Fruit fly (Drosophila melanogaster) whole organism, wandering third instar larva: ENCODE data around the gene Klp61F.

Source experiments
- Dfd ChIP-seq: fragments of >200 bp; optimal IDR thresholded peaks from 2 replicates; lab custom pipeline; 2017; ENCODE audit warnings: missing biosample characterization, missing genetic modification characterization
- GATAd ChIP-seq: sonication (Bioruptor generic); optimal IDR thresholded peaks from 2 replicates; lab custom pipeline; 2016; ENCODE audit warnings: missing biosample characterization, missing genetic modification characterization
- HLH106 ChIP-seq: fragments of 200-800 bp; optimal IDR thresholded peaks from 3 replicates; lab custom pipeline; 2019; ENCODE audit warnings: missing biosample characterization, mild to moderate bottlenecking, missing genetic modification characterization, moderate library complexity
- Hr83 ChIP-seq: fragments of 200-300 bp; sonication (Bioruptor generic); optimal IDR thresholded peaks from 2 replicates; lab custom pipeline; 2016; ENCODE audit warnings: missing biosample characterization, mild to moderate bottlenecking, missing genetic modification characterization, moderate library complexity; ENCODE audit not compliant: poor library complexity, severe bottlenecking
- Mio ChIP-seq: sonication (Bioruptor generic); optimal IDR thresholded peaks from 2 replicates; lab custom pipeline; 2016; ENCODE audit warnings: missing biosample characterization, missing genetic modification characterization
- Myc ChIP-seq: fragments of >200 bp; optimal IDR thresholded peaks from 2 replicates; lab custom pipeline; 2017
- OdsH ChIP-seq: fragments of 200-800 bp; sonication (Bioruptor generic); optimal IDR thresholded peaks from 2 replicates; lab custom pipeline; 2016; ENCODE audit warnings: missing biosample characterization, mild to moderate bottlenecking, missing genetic modification characterization
- Sp1 ChIP-seq: fragments of 200-800 bp; sonication (Bioruptor generic); optimal IDR thresholded peaks from 3 replicates; lab custom pipeline; 2019; ENCODE audit warnings: missing biosample characterization, mild to moderate bottlenecking, missing genetic modification characterization, moderate library complexity
- br ChIP-seq: fragments of 200-800 bp; sonication (Bioruptor generic); optimal IDR thresholded peaks from 2 replicates; lab custom pipeline; 2016; ENCODE audit warnings: missing biosample characterization, missing genetic modification characterization
- h ChIP-seq: fragments of 200-800 bp; sonication (Bioruptor generic); optimal IDR thresholded peaks from 3 replicates; lab custom pipeline; 2016; ENCODE audit warnings: missing biosample characterization, mild to moderate bottlenecking, missing genetic modification characterization
- lola ChIP-seq: fragments of >200 bp; optimal IDR thresholded peaks from 2 replicates; lab custom pipeline; 2017; ENCODE audit warnings: missing biosample characterization, missing genetic modification characterization
- pan ChIP-seq: fragments of >200 bp; optimal IDR thresholded peaks from 2 replicates; lab custom pipeline; 2017
- psq ChIP-seq: fragments of 200-800 bp; sonication (Bioruptor generic); optimal IDR thresholded peaks from 3 replicates; lab custom pipeline; 2017; ENCODE audit warnings: missing biosample characterization, mild to moderate bottlenecking, missing genetic modification characterization, moderate library complexity
- usp ChIP-seq: fragments of >200 bp; optimal IDR thresholded peaks from 2 replicates; lab custom pipeline; 2017; ENCODE audit warnings: missing biosample characterization, missing genetic modification characterization

DNA sequence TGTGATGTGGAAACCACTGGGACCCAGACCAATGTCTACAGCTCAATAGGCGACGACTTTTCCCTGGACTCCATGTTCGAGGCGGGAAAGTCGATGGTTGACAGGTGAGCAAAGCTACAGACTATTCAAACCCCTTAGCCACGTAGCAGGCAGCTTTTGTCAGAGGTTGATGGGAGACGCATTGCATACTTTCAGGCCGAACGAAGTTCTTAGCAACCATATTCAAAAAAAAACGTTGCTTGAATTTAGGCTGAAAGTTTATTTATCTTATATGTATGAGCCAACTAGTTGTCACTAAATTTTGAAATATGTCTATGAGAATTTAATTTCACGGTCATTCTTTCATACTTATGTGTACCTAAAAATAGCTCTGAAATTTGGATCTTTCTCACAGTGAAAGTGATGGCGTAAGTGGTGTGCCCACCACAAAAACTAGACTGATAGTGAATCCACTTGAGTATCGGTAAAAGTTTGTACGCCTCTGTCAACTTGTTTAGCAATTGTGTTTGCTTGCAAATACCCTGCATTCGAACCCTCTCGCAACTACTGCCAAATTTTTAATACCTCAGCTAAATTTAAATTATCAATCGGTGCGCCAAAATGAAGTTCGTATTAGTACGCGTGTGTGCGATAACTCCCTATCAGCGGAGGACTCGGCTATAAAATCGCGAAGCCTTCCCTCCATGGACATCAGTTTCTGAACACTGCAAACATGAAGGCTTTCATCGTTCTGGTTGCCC, 38.9 kb downstream of the Klp61F start, which contains the start of gene LysB:
- TF ChIP-seq Dfd (GFP tag; lab: Kevin White, UChicago) (no peak), HLH106 (tag; lab: Kevin White, UChicago) (no peak), lola (GFP tag; lab: Kevin White, UChicago) (no peak), OdsH (GFP tag; lab: Kevin White, UChicago) (no peak), h (GFP tag; lab: Kevin White, UChicago) (no peak), usp (GFP tag; lab: Kevin White, UChicago) (no peak), pan (lab: Kevin White, UChicago) (no peak), psq (GFP tag; lab: Kevin White, UChicago) (no peak), Myc (lab: Kevin White, UChicago) (peak; percentile 85), Hr83 (GFP tag; lab: Kevin White, UChicago) (no peak), Sp1 (GFP tag; lab: Kevin White, UChicago) (no peak), GATAd (no peak), Mio (GFP tag; lab: Kevin White, UChicago) (no peak), br (GFP tag; lab: Kevin White, UChicago) (no peak)
